Worm (Caenorhabditis elegans) whole organism, L4 larva: ENCODE measurements around the gene ttr-38.

ENCODE experiments used
- R02D3.7 ChIP-seq: fragments of 150-350 bp; sonication (generic microtip); optimal IDR thresholded peaks from 3 replicates; lab custom pipeline; 2014; ENCODE audit warnings: missing biosample characterization, missing genetic modification characterization
- Y5F2A.4 ChIP-seq: fragments of 200-800 bp; sonication (Bioruptor generic); optimal IDR thresholded peaks from 2 replicates; lab custom pipeline; 2018; ENCODE audit warnings: mild to moderate bottlenecking, missing genetic modification characterization, missing compliant biosample characterization
- lim-7 ChIP-seq: fragments of 200-800 bp; sonication (Bioruptor generic); IDR thresholded peaks from 2 replicates; pipeline ENCODE4 v1.3.6; 2022; ENCODE audit warnings: missing genetic modification characterization, missing compliant biosample characterization
- tra-1 ChIP-seq: fragments of 200-800 bp; sonication (Bioruptor generic); IDR thresholded peaks from 2 replicates; pipeline ENCODE4 v1.3.6; 2022; ENCODE audit warnings: missing genetic modification reagents, missing genetic modification characterization, missing compliant biosample characterization
- zip-11 ChIP-seq: fragments of 200-800 bp; sonication (Bioruptor generic); IDR thresholded peaks from 2 replicates; pipeline ENCODE4 v1.3.6; 2022; ENCODE audit warnings: missing genetic modification characterization, missing compliant biosample characterization

ttr-38 gene

ce11 chrX:9264636-9265035, 49.7 kb downstream of the ttr-38 start (continued):
- TF ChIP-seq Y5F2A.4 (GFP tag; lab: Kevin White, UChicago) (no peak), R02D3.7 (tag; lab: Kevin White, UChicago) (no peak), tra-1 (GFP tag; lab: Robert Waterston, UW) (peak; percentile 76)

ce11 chrX:9264231-9264630, 50.1 kb downstream of the ttr-38 start, which contains the start of gene F18G5.6:
Gene F18G5.6 (minus strand): TSS chrX:9264331.
- 0 out of 2 replicates have a peak, but pooled peaks have one; percentile 12 for TF ChIP-seq lim-7 (GFP tag; lab: Robert Waterston, UW)
- no peak for TF ChIP-seq zip-11 (GFP tag; lab: Robert Waterston, UW)
